Fruit fly (Drosophila melanogaster): ENCODE results near the gene yellow-g2.

The yellow-g2 gene

DNA sequence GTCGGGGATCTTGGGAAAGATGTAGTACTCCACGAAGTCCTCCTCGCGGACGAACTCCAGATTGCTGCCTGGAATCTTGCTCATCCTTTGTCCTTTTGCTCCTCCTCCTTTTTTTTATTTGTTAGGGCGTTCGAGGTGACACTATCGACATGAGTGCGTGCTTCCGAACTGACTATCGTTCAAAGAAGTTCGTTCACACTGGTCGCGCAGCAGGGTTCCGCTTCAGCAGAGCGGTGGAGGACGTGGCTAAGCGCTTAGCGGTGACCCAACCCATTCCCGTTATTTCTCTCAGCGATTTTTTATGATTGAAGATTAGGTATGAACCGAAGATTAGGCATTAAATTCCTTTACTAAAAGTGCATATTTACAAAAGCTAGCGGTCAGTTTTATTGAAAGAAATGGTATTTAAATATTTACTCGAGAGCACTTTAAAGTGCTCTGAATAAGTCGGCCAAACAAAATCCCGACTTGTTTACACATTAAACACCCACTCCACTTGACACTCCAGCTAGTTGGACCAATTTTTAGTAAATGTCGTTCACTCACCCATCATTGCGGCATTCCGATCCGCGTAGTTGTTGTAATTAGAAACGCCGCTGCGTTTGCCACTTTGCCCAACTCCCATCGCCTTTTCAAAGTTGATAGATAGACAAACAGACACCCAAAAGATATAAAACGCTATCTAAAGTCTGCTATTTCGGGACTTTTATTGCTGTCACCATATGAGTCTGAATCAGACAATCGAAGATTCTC lies 10.5 kb upstream of the yellow-g2 start, which contains the start of the genes ecd and CG13806:
Gene ecd (minus strand): TSS at position 166 of the 753 bp plus-strand sequence.
Gene CG13806 (plus strand): TSS at position 703 of the 753 bp plus-strand sequence.
- TF ChIP-seq CG17801 (GFP tag; optimal IDR thresholded peaks at IDR 0.05; ENCODE audit: partially characterized antibody), result no peak

DNA sequence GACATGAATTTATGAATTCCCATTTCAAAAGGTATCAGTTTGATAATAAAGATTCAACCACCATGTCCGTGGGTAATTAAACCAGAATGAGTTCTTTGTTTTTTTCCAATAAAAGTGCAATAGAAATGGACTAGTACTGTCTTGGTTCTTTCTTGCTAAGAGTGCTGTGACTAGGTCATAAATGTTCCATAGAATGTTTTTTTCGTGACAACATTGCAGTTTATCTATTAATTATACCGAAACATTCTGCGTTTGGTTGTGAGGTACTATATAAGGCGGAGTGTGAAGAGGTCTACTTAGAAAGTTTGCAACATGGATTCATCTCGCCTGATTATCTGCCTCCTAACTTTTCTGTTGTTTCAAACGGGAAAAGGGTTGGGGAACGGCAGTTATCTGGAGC lies 8.8 kb upstream of the yellow-g2 start, which contains the start of gene obst-I:
Gene obst-I (plus strand): TSS at position 301 of the 400 bp plus-strand sequence.
- no peak for TF ChIP-seq CG17801 (GFP tag; optimal IDR thresholded peaks at IDR 0.05; ENCODE audit: partially characterized antibody)

DNA sequence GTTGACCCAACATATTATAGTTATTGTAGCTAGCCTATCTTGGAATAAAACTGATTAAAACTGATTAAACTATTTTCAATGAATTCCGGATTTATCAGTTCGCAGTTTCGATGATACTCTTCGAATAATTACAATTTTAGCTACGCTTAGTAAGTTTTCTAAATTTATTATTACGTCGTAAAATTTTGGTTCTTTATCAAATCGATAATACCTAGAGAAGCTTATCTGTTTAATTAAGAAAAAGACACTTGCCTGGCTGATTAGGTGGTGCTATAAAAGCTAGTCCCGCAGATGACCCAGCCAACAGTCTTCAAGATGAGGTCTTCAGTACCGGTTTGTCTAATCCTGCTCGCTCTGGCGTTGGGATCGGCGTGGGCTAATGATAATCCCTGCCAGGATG lies 7.8 kb upstream of the yellow-g2 start, which contains the start of gene CG32302:
Gene CG32302 (plus strand): TSS at position 301 of the 400 bp plus-strand sequence.
- TF ChIP-seq CG17801 (GFP tag; optimal IDR thresholded peaks at IDR 0.05; ENCODE audit: partially characterized antibody), result no peak

DNA sequence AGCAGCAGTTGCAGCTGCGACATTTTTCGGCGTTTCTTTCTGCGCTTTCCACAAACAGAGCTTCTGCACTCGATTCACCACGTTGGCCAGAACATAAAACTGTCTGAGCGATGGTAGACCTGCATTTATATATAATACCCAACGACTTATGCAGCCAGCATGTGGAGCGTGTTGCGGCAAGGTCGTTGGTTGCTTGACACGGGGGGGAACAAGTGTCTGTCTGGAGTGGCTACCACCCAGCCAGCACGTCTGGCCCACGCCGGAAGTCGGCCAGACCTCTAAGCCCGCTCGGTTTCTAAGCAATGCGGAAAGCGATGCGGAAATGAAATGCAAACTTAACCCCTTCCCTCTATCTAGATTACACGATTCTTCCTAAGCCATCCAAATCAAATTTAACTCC lies 3.7 kb upstream of the yellow-g2 start, which contains the start of gene yellow-g:
Gene yellow-g (minus strand): TSS at position 101 of the 400 bp plus-strand sequence.
- no peak for TF ChIP-seq CG17801 (GFP tag; optimal IDR thresholded peaks at IDR 0.05; ENCODE audit: partially characterized antibody)

DNA sequence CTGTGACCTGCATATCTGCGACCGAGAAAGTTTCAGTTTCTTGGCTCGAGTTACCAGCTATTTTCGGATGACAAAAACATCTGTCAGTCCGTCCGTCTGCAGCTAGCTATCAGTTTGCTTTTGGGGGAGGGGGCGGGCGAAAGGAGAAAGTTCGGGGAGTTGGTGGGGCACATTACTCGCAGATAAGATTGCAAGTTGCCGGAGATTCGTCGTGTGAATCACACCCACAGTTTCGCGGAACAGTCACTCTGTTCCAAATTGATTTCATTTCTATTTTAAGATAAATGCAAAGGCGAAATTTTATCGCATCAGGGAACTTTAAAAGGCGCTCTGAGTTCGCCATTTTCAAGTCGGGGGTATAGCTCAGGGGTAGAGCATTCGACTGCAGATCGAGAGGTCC lies 3.0 kb upstream of the yellow-g2 start:
- TF ChIP-seq CG17801 (GFP tag; optimal IDR thresholded peaks at IDR 0.05; ENCODE audit: partially characterized antibody), result no peak

DNA sequence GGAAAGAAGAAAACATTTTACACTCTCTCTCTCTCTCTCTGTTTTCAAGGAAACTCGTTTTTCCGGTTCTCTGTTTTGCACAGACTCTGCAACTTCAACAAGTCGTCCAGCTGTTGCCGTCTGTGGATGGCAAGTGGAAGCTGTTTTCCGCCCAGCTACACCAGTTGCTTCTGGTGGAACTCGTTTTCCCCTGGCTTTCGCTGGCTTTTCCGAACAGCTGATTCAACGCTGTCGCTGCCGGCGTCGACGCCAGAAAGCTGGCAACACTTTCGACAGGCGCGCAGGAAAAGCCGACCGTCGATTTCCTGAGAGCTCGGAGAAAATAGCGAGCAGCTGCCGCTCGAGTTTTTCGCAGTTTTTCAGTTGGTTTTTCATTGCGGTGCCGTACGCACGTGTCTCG lies 6.2 kb downstream of the yellow-g2 start, which contains the start of gene MsR2:
Gene MsR2 (plus strand): TSS at position 378 of the 400 bp plus-strand sequence.
- no peak for TF ChIP-seq CG17801 (GFP tag; optimal IDR thresholded peaks at IDR 0.05; ENCODE audit: partially characterized antibody)

DNA sequence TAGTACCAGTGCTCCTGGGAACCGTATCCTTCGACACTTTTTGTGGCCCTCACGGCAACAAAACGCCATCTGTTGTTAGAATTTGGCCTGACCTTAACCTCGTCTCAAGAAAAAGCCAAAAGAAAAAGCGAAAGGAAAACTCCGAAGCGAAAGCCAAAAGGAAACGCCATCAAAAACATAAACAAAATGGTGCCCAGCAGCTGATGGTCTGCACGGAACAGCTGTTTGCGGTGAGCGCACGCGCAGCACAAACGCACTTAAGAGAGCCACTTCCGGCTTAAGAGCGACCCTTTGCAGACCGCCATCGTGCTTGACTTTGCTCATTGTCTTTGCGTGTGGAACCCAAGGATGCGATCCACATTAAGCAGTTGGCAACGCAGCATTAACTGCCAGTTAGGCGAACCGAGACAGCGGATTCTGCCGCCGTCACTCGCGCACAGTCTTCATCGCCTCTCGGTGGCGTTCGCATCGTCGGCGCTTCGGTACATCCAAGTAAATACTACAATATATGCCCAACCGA lies 46.0 kb downstream of the yellow-g2 start, which contains the start of gene MsR1:
Gene MsR1 (plus strand): TSS at position 437 of the 520 bp plus-strand sequence.
- no peak for TF ChIP-seq CG17801 (GFP tag; optimal IDR thresholded peaks at IDR 0.05; ENCODE audit: partially characterized antibody)

DNA sequence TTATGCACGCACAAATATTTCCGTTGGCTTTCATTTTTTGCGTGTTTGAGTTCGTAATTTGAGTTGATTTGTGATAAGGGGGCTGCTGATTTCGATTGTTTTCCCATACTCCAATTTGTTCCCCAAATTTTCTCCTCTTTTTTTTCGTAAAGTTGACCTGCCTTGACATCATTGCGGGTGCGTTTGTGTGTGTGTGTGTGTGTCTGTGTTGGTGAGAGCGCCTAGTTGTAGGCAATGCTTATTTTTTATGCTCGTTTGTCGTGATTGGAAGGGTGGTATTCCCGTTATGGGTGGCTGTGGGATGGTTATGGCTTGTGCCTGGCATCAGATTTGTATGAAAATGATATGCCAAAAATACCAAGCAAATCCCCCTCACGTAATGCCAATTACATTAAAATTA lies 48.9 kb downstream of the yellow-g2 start:
- no peak for TF ChIP-seq CG17801 (GFP tag; optimal IDR thresholded peaks at IDR 0.05; ENCODE audit: partially characterized antibody)

Measured in ovary, adult (tissue).